Fruit fly (Drosophila melanogaster) Kc167 (cell line): ENCODE measurements around the gene Epp.

Experiments
- Myc ChIP-seq: fragments of >200 bp; optimal IDR thresholded peaks from 2 replicates; lab custom pipeline; 2017; ENCODE audit warnings: missing external identifiers
- Sin3A ChIP-seq: fragments of >200 bp; optimal IDR thresholded peaks from 2 replicates; lab custom pipeline; 2018; ENCODE audit warnings: missing external identifiers
- h ChIP-seq: fragments of >200 bp; optimal IDR thresholded peaks from 3 replicates; lab custom pipeline; 2018; ENCODE audit warnings: missing external identifiers
- insv ChIP-seq: fragments of >200 bp; optimal IDR thresholded peaks from 3 replicates; lab custom pipeline; 2018; ENCODE audit warnings: missing external identifiers
- psq ChIP-seq: fragments of >200 bp; optimal IDR thresholded peaks from 2 replicates; lab custom pipeline; 2017; ENCODE audit warnings: missing external identifiers
- ttk ChIP-seq: sonication (Bioruptor generic); optimal IDR thresholded peaks from 2 replicates; lab custom pipeline; 2017; ENCODE audit warnings: missing external identifiers

Gene Epp

DNA sequence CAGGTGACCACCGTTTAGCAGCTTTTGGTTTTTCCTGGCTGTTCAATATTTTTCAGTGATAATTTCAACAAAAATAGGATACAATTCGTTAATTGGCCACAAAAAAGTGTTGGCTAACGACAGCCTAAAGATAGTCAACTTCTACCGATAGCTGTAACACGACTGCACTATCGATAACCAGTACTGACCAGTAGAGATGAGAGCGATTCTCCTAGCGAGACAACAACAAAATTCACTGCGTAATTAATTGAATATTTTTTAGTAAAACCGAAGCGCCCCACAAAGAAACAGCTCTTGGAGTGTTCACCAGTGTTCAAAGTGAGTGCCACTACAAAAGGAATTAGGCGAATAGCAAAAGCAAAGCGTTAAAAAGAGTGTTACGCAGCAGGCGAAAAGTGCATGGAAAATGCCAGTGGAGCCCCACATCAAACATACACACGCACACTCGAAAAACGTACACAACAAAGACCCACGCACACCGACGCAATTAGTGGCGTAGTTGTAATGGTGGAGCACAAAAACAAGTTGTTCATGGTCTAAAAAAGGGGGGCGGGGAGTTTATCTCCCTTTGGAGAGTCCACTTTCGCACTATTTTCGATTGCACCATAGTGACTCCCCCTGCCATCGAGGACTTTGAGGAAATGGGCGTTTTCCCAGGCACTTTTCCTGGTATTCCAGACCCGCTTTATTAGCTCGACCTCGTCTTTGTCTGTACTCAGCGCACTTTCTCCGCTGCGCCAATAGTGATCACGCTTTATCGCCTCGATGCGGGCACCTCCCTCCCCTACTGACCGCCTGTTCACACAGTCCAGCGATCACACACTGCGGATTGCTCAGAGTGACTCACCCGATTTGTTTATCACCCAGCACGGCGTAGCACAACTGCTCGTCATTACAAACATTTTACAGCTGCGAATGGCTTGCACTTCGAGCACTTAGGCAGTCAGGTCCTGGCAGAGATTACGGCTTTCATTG is at the start of gene Epp, which contains the start of gene Rab7:
Gene Epp (minus strand): TSS at position 94 of the 975 bp plus-strand sequence.
Gene Rab7 (plus strand): TSS at position 186 of the 975 bp plus-strand sequence.
- TF ChIP-seq ttk (no peak), Sin3A (lab: Kevin White, UChicago) (no peak), psq (lab: Kevin White, UChicago) (no peak), Myc (lab: Kevin White, UChicago) (no peak), h (lab: Kevin White, UChicago) (no peak), insv (lab: Kevin White, UChicago) (no peak)

DNA sequence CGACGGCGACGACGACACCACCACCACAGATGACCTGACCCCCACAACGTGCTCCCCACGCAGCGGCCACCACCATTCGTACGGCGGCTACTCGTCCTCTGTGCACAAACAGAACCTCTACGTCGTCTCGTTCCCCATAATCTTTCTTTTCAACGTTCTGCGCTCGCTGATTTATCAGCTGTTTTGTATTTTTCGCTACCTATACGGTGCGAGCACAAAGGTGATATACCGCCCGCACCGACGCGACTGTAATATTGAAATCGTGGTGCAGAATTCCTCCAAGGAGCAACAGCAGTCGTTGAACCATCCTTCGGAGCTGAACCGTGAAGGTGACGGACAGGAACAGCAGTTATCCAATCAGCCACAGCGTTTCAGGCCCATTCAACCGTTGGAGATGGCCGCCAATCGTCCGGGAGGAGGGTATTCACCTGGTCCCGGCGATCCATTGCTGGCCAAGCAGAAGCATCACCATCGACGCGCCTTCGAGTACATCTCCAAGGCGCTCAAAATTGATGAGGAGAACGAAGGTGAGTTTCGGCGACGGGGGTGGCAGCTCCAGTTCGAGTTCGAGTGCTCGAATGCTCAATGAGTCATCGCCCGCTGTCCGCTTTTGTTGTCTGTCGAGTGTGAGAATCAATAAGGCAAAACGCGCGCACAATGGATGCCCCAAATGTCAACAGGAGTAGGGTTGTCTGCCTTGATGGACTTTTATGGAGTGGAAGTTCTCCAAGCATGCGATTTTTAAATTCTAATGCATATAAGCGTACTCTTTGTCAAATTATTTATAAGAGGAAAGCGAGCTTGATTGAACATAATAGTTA is 46.2 kb upstream of the Epp start, which contains the start of gene Miro:
Gene Miro (minus strand): TSS at position 112 of the 821 bp plus-strand sequence.
- no peak for TF ChIP-seq Sin3A (lab: Kevin White, UChicago)
- TF ChIP-seq insv (lab: Kevin White, UChicago): no peak
- no peak for TF ChIP-seq h (lab: Kevin White, UChicago)
- TF ChIP-seq psq (lab: Kevin White, UChicago): no peak
- TF ChIP-seq ttk: no peak

DNA sequence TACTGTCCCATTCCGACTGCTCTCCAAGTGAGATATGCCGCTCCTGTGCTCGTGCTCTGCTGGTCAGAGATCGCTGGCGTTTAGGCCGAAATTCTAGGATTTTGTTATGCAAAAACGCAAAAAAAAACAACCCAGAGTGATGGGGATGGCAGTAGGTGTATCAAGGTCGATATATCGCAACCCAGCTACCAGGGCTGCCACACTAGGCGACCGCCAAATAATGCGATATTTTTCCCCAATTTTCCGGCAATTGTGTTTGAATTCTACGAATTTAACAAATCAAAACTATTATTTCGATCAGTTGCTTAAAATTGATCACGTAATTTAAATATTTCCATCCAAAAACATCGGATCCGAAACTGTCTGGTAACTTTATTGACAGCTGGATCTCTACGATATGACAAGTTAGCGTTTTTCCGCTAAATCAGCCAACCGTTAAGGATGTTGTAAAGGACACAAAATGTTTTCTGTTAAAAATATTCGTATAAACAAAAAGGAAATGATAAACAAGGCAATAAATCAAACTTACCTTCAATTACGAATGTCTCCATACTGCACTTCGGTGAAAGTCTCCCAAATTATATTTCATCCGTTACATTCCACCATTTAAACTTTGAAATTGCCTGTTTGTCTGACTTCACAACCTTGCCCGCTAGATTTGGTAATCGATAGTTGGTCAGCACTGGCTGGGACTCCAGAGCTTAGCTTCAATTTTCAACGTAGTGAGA is 45.0 kb upstream of the Epp start, which contains the start of gene spas:
Gene spas (plus strand): TSS at position 678 of the 728 bp plus-strand sequence.
- TF ChIP-seq insv (lab: Kevin White, UChicago): no peak
- TF ChIP-seq Sin3A (lab: Kevin White, UChicago): no peak
- no peak for TF ChIP-seq Myc (lab: Kevin White, UChicago)
- TF ChIP-seq h (lab: Kevin White, UChicago): no peak

DNA sequence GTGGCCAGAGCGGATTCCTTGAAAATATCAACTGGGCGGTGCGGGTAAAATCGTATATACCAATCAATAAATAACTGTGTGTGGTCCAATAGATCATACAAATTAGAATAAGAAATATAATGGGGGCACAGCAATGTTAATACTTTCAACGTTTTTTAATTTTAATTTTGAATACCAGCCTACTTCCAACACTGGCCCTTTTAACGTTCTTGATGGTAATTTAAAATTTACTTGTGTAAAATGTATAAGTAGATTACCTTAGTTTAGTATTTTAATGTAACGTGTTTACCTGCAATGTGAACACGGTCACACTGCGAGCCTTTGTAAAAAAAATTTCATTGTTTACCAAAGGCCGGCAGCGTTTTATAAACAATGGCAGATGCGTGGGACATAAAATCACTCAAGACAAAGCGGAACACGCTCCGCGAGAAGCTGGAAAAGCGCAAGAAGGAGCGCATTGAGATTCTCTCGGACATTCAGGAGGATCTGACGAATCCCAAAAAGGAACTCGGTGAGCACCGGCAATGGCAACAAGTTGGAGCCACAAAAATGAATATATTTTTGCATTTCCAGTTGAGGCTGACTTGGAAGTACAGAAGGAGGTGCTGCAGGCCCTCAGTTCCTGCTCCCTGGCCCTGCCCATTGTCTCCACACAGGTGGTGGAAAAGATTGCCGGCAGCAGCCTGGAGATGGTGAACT is 39.3 kb upstream of the Epp start, which contains the start of the genes KrT95D and Mettl3:
Gene KrT95D (minus strand): TSS at position 3 of the 699 bp plus-strand sequence.
Gene Mettl3 (plus strand): TSS at position 333 of the 699 bp plus-strand sequence.
- no peak for TF ChIP-seq psq (lab: Kevin White, UChicago)
- TF ChIP-seq Sin3A (lab: Kevin White, UChicago): peak; percentile 68

DNA sequence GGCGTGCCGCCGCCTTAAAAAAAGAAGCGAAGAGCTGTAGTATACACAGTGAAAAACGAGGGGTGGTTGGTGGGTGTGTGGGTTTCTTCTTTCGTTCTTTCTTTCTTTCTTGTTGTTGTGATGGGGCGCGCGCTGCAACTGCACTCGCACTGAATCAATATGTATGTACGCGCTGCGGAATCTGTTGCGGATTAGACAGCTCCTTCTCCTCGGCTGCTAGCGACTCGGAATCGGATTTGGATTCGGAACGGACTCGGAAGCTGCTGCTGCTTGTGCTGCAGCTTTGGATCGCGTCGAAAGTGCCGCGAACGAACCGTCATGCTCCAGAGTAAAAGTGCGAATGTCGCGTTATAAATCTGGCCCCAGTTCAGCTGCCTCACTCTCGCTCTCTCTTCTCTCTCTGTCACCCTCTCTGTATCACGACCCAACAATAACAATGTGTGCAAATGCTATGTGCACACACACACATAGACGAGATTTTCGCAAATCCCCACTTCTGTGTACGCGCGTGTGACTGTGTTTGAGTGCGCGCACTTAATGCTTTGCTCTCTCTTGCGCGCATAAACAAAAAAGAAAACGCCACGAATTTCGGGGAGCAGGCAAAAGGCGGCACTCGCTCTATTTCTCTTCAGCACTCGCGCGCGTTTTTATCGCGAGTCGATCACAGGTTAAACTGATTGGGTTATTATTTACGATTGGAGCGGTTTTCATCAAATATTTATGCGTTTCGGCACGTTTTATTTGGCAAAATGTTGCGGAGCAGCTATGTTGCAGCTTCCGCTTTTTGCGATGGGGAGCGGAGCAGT is 38.5 kb upstream of the Epp start:
- TF ChIP-seq Sin3A (lab: Kevin White, UChicago): no peak
- no peak for TF ChIP-seq insv (lab: Kevin White, UChicago)
- no peak for TF ChIP-seq h (lab: Kevin White, UChicago)
- TF ChIP-seq Myc (lab: Kevin White, UChicago): no peak
- no peak for TF ChIP-seq psq (lab: Kevin White, UChicago)
- TF ChIP-seq ttk: no peak

DNA sequence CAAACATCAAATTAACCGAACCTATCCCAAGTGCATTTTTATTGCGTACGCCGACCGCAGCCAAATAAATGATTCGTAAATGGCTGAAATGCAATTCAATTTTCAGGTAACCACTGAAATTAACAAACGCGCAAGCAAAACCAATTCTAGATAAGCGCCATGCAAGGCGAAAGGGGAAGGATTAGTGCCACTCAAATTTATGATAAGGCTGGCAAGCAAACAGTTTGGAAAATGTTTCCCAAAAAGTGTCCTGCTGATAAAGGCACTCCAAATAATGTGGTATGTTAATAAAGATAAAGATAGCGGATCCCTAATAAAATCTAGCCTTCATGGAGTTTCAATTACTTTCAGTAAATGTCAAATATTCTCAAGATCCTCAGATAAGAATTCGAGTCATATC is 34.5 kb upstream of the Epp start:
- no peak for TF ChIP-seq psq (lab: Kevin White, UChicago)
- TF ChIP-seq ttk: no peak
- TF ChIP-seq h (lab: Kevin White, UChicago): no peak
- TF ChIP-seq insv (lab: Kevin White, UChicago): no peak
- TF ChIP-seq Myc (lab: Kevin White, UChicago): no peak
- no peak for TF ChIP-seq Sin3A (lab: Kevin White, UChicago)

DNA sequence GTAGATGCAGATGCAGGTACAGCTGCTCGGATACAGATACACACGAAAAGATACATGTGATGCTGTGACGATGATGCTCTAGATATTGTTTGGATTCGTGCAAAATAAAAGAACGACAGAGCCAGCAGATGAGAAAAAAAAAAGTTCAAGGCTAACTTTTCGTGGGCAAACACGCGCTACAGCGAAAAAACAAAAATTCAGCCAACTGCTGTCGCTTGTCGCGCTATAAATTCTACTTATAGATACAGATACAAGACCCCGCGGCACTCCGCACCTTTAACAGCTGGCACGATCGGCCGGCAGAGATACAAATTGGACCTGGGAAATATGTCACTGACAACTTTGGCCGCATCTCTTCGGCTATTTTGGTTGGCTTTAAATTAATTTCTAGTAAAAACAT is 33.8 kb upstream of the Epp start:
- no peak for TF ChIP-seq psq (lab: Kevin White, UChicago)
- no peak for TF ChIP-seq h (lab: Kevin White, UChicago)
- TF ChIP-seq Sin3A (lab: Kevin White, UChicago): no peak
- no peak for TF ChIP-seq Myc (lab: Kevin White, UChicago)
- TF ChIP-seq ttk: no peak
- TF ChIP-seq insv (lab: Kevin White, UChicago): no peak

DNA sequence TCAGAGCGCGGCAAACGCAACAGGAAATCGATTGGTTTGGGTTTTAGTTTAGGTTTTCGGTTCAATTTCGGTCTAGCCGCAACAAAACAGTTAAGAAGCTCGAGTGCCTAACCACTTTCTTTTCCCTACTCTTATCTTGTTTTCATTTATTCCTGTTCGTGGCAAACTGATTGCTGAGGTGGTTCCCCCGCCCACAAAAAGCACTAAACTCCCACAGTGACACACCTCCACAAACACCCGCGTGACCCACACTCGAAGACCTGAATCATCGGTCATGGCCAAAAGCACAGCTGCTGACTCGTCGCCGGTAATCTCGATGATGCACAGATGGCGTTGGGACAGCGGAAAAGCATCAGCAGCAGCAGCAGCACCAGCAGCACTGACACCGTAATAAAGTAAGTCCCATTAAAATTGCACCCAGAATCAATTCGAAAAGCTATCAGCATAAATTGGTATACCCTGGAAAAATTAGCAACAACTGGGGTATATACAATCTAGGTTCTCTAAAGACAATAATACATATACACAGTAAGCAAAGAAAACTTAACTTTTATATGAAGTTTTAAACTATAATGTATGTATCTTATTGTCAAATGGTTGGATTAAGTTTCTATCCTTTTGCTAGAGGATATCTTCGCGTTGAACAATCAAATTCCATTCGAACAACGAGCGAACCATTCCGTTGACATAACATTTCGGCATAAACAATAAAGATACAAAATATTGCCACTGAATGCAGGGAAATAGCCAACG is 33.2 kb upstream of the Epp start:
- no peak for TF ChIP-seq ttk
- no peak for TF ChIP-seq Sin3A (lab: Kevin White, UChicago)
- no peak for TF ChIP-seq Myc (lab: Kevin White, UChicago)
- TF ChIP-seq insv (lab: Kevin White, UChicago): no peak
- no peak for TF ChIP-seq psq (lab: Kevin White, UChicago)
- TF ChIP-seq h (lab: Kevin White, UChicago): no peak

DNA sequence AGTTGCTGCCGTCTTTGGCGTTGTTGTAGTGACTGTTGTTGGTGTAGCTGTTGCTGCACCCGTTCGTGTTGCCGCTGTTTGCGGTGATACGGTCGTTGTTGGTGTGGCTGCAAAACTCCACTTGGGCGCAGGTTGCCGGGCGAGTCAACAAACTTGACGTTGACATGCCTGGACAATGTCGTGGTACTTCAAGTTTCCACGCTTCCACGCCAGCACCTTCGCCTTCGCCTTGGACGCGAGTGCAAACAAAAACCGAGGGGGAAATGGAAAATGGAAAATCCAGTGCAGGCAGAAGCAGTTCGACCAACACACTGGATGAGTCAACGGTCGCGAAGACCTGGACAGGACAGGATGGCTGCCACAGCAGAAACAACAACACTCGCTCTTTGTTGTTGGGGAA is 32.0 kb upstream of the Epp start:
- TF ChIP-seq ttk (peak; percentile 87), h (lab: Kevin White, UChicago) (no peak)
